Worm (Caenorhabditis elegans): ENCODE data around the gene cnc-1.
A peak's percentile ranks its signal among the peaks of the same experiment; 100 is the strongest.

The cnc-1 gene

DNA sequence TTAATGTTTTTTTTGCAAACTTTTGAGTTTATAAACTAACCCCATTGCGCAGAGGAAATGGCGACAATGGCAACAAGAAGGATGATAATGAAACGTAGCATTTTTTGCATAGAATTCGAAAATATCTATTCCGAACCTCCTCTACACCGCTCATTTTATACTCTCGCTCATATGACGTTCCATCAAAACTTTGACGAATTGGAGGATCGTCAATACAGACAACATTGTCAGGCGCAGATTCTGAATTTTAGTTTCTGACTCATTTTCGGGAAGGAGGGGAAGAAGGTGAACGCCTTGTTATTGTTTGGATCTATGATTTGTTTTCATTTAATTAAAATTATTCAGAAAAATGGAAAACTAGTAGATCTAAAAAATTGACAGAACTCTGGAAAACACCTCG is at the start of gene cnc-1:
TSS of gene cnc-1 (minus strand) at position 101 of the 400 bp plus-strand sequence.
- TF ChIP-seq him-1 (tag; optimal IDR thresholded peaks at IDR 0.05) (no peak), dao-5 (tag; optimal IDR thresholded peaks at IDR 0.05) (no peak), W03F9.2 (tag; optimal IDR thresholded peaks at IDR 0.05) (no peak)

ce11 chrV:1491510-1491909 is 47.4 kb upstream of the cnc-1 start, which contains the start of gene C38C3.6:
Gene C38C3.6 (minus strand): TSS chrV:1491610.
- no peak for TF ChIP-seq dao-5 (tag; optimal IDR thresholded peaks at IDR 0.05)
- no peak for TF ChIP-seq W03F9.2 (tag; optimal IDR thresholded peaks at IDR 0.05)
- TF ChIP-seq him-1 (tag; optimal IDR thresholded peaks at IDR 0.05), result no peak

ce11 chrV:1488642-1489041 is 44.6 kb upstream of the cnc-1 start:
- TF ChIP-seq dao-5 (tag; optimal IDR thresholded peaks at IDR 0.05), result no peak
- TF ChIP-seq him-1 (tag; optimal IDR thresholded peaks at IDR 0.05), result no peak
- TF ChIP-seq W03F9.2 (tag; optimal IDR thresholded peaks at IDR 0.05), result no peak

DNA sequence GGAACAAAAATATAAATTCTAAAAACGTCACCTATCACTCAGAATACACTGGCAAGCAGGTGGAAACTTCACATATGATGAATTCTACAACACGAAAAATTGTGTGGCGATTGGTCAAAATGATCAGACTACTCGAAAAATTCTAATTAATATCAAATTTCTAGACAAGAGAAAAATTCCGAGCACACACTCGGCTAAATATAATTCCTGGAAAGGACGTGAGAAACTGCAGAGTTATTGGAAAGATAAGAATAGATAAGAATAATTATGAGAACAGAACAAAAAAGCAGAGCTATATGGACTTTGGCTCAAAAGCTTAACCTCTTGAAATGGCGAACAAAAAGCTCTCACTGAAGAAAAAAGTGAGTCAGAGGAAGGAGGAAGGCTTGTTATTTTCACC is 43.2 kb upstream of the cnc-1 start:
- no peak for TF ChIP-seq him-1 (tag; optimal IDR thresholded peaks at IDR 0.05)
- no peak for TF ChIP-seq W03F9.2 (tag; optimal IDR thresholded peaks at IDR 0.05)
- TF ChIP-seq dao-5 (tag; optimal IDR thresholded peaks at IDR 0.05), result no peak

DNA sequence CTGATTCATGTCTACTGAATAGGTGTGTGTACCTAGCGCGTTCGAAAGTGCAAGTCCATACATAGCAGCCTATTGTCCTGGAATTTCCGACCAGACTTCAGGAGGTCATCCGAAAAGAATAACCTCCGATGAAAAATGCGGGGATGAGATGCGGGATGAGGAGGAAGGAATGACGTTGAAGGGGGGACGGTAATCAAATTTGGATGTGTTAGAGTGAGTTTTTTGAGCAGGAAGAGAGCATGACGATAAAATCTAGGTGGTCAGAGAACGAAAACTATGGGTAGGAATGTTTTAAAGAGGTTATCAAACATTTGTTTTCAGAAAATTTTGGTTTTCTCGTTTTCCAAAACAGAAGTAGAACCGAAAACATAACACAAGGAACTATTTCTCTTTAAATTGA is 42.0 kb upstream of the cnc-1 start:
- TF ChIP-seq him-1 (tag; optimal IDR thresholded peaks at IDR 0.05), result no peak

DNA sequence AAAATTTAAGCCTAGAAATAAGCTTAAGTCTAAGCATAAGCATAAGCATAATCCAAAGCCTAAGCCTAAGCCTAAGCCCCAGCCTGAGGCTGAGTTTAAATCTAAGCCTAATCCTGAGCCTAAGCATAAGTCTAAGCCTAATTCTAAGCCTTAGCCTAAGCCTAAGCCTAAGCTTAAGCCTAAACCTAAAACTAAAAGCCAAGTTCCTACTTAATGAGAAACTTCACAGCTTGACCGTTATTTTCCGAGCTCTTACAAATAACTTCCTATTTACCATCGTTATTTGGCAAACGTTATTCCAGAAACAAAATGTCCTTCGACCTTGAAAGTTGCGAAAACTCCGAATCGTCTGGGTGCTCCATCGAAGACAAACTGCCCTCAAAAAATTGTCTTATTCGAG is 37.7 kb upstream of the cnc-1 start, which contains the start of gene C38C3.4:
TSS of gene C38C3.4 (plus strand) at position 301 of the 400 bp plus-strand sequence.
- no peak for TF ChIP-seq dao-5 (tag; optimal IDR thresholded peaks at IDR 0.05)
- TF ChIP-seq him-1 (tag; optimal IDR thresholded peaks at IDR 0.05), result no peak
- TF ChIP-seq W03F9.2 (tag; optimal IDR thresholded peaks at IDR 0.05), result no peak

ce11 chrV:1480841-1481240 is 36.8 kb upstream of the cnc-1 start:
- TF ChIP-seq him-1 (tag; optimal IDR thresholded peaks at IDR 0.05), result no peak
- TF ChIP-seq W03F9.2 (tag; optimal IDR thresholded peaks at IDR 0.05), result no peak

DNA sequence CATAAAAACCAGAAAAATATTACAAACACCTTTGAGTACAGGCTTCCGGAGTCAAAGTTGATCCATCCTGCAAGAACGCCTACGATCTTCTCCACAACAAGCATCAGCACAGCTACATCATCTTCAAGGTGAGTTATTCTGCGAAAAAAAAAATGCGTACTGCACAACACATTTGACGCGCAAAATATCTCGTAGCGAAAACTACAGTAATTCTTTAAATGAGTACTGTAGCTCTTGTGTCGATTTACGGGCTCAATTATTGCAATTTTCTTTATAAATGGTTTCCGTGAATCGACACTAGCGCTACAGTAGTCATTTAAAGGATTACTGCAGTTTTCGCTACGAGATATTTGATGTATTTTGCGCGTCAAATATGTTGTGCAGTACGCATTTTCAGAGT is 32.8 kb upstream of the cnc-1 start:
- TF ChIP-seq dao-5 (tag; optimal IDR thresholded peaks at IDR 0.05) (no peak), W03F9.2 (tag; optimal IDR thresholded peaks at IDR 0.05) (no peak), him-1 (tag; optimal IDR thresholded peaks at IDR 0.05) (no peak)

DNA sequence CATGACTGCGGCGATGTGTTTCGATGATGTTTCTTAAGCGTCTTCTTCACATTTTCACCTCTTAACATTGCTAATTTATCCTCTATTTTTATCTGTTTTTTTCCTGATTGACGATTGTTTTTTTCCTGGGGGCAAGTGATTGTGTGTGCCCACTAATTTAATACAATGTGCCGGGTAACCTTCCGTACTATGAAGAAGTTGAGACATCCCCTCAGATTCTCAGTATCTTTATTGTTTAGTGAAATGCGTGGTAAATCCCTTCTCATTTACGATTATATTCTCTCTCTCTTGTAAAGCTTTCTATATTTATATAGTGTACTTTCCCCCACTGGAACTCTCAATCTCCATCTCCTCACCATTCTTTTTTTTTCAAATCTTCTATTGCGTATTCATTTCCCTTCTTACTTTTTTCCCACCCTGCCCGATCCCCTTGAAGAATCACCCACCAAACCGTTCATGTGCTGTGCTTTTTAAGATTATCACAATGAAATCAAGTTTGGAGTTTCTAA is 32.3 kb upstream of the cnc-1 start:
- TF ChIP-seq W03F9.2 (tag; optimal IDR thresholded peaks at IDR 0.05) (no peak), him-1 (tag; optimal IDR thresholded peaks at IDR 0.05) (no peak), dao-5 (tag; optimal IDR thresholded peaks at IDR 0.05) (no peak)

DNA sequence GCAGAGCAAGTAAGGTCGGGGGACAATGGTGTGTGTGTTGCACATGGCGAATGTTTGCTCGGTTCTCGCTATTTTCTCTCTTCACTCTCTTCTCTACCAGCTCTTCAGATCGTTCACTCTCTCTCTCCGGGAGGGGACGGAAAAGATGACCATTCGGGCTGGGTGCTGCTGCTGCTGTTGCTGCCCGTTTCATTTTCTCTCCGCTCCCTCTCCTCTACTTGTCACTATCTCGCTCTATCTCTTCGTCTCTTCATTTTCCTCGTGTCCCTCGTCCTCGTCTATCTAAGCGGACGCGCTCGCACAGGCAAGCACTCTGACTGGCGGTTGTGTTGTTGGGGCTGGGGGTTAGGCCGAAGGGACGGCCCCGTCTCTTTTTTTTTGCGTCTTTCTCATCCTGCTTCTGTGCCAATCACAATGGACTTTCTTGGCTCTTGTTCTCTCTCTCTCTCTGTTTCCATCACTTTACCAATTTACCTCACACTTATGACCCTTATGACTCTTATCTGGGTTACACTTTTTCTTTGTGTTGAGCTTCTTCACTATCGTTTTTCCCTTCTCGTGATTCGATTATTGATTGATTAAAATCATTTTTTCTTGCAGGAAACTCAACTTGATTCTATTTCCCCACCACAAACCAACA is 30.5 kb upstream of the cnc-1 start, which contains the start of the genes F53E2.2 and unc-60:
TSS of gene F53E2.2 (plus strand) at position 601 of the 640 bp plus-strand sequence.
TSS of gene unc-60 (plus strand) at position 601 of the 640 bp plus-strand sequence.
- no peak for TF ChIP-seq W03F9.2 (tag; optimal IDR thresholded peaks at IDR 0.05)
- TF ChIP-seq dao-5 (tag; optimal IDR thresholded peaks at IDR 0.05), result peak; percentile 54
- TF ChIP-seq him-1 (tag; optimal IDR thresholded peaks at IDR 0.05), result peak; percentile 85

ce11 chrV:1472569-1472968 is 28.5 kb upstream of the cnc-1 start:
- no peak for TF ChIP-seq him-1 (tag; optimal IDR thresholded peaks at IDR 0.05)
- no peak for TF ChIP-seq dao-5 (tag; optimal IDR thresholded peaks at IDR 0.05)
- TF ChIP-seq W03F9.2 (tag; optimal IDR thresholded peaks at IDR 0.05), result no peak

DNA sequence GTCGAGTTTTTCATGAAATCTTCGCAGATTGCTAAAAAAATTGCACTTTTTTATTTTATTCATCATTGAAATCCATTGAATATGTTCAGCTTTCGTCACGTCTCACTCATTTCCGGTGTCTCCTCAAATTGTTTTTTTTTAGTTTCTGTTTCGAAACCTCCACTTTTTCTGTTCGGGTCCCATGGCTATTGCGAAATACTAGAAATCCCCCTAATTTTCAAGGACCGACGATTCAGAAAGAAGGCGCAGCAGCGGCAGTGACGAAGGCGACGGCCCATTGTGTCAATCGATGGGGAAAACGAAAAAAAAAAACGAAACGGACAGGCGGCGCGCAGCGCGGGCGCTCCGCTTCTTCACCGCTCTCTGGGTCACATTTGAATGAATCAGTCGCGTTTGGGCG is 27.9 kb upstream of the cnc-1 start:
- no peak for TF ChIP-seq him-1 (tag; optimal IDR thresholded peaks at IDR 0.05)

DNA sequence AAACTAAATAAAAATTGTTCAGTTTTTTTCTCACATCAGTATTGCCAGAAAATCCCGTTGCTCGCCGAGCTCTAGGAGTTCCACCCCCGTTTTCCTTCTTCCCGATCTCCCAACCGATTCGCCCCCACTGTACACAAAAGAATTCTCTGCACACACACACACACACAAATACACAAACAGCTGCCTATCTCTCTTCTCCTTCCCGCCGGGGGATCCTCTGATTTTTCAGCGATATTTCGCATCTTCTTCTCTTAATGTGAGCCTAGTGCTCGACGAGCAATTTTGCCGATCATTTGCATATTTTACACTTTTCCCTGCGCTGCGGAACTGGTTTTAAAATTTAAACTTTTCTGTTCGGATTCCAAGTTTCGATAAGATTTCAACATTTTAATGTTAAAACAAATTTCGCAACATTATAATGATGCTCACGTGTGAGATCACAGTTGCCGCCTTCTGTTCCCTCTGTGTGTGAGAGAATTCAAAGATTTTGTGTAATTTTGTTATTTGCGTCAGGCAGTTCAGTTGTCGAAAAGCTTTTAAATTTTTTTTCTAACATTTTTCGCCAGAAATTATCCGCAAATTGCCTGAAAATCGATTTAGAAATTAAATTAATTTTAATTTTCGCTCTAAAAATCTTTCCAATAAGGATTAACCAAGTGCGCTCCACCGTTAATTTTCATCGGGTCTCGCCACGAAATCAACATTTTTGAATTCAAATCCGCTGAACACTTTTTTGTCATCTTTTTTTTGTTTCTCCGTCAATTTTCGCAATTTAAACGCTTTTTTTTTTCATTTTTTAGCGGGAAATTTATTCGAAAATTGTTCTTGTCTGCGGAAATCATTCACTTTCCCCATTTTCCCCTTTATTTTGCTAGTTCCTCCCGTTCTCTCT is 27.2 kb upstream of the cnc-1 start:
- peak; percentile 45 for TF ChIP-seq W03F9.2 (tag; optimal IDR thresholded peaks at IDR 0.05)
- no peak for TF ChIP-seq dao-5 (tag; optimal IDR thresholded peaks at IDR 0.05)

DNA sequence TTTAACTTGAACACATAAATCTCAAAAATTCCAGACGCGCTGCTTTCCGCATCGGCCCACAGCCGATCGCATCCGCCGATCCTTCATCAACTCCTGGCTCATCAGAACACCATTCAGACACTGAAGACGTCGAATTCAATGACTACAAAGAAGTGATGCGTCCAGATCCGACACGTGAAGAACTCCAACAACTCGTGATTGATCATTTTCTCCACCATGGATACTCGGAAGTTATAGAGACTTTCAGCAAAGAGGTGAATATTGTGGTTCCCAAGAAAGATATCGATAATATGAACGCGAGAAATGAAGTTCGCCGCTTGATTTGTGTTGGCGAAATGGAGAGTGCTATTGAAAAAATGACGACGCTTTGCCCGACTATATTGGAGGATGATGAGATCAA is 24.8 kb upstream of the cnc-1 start:
- TF ChIP-seq W03F9.2 (tag; optimal IDR thresholded peaks at IDR 0.05), result no peak
- no peak for TF ChIP-seq him-1 (tag; optimal IDR thresholded peaks at IDR 0.05)
- no peak for TF ChIP-seq dao-5 (tag; optimal IDR thresholded peaks at IDR 0.05)

Measured in whole organism, L4/young adult.